Worm (Caenorhabditis elegans) whole organism, young adult: ENCODE results near the gene gcy-1.

Experiments used
- B0035.1 ChIP-seq: sonication (generic microtip); optimal IDR thresholded peaks from 2 replicates; lab custom pipeline; 2016; ENCODE audit warnings: missing genetic modification characterization, mild to moderate bottlenecking, missing compliant biosample characterization, missing genotype, missing genetic modification reagents
- B0261.1 ChIP-seq: sonication (generic microtip); optimal IDR thresholded peaks from 2 replicates; lab custom pipeline; 2016; ENCODE audit warnings: mild to moderate bottlenecking, missing genetic modification characterization, moderate library complexity, missing compliant biosample characterization
- C06A6.2 ChIP-seq: fragments of 200-800 bp; sonication (Bioruptor generic); conservative IDR thresholded peaks from 2 replicates; pipeline ENCODE4 v1.3.6; 2022; ENCODE audit warnings: missing genetic modification characterization, missing compliant biosample characterization
- F22D6.2 ChIP-seq: sonication (generic microtip); optimal IDR thresholded peaks from 2 replicates; lab custom pipeline; 2016; ENCODE audit warnings: mild to moderate bottlenecking, missing genetic modification characterization, missing compliant biosample characterization
- F49E8.2 ChIP-seq: sonication (generic microtip); optimal IDR thresholded peaks from 3 replicates; lab custom pipeline; 2017; ENCODE audit warnings: missing genetic modification characterization, mild to moderate bottlenecking, missing compliant biosample characterization, antibody characterized with exemption, moderate library complexity; ENCODE audit not compliant: insufficient read depth
- F52B5.7 ChIP-seq: sonication (generic microtip); optimal IDR thresholded peaks from 2 replicates; lab custom pipeline; 2016; ENCODE audit warnings: mild to moderate bottlenecking, missing genetic modification characterization, missing compliant biosample characterization
- K11D2.4 ChIP-seq: fragments of 200-800 bp; sonication (Bioruptor generic); IDR thresholded peaks from 2 replicates; pipeline ENCODE4 v1.3.6; 2022; ENCODE audit warnings: missing genetic modification reagents, missing genetic modification characterization, missing compliant biosample characterization
- T26A5.8 ChIP-seq: sonication (generic microtip); optimal IDR thresholded peaks from 2 replicates; lab custom pipeline; 2016; ENCODE audit warnings: missing genetic modification characterization, missing compliant biosample characterization
- Y53F4B.3 ChIP-seq: fragments of 200-800 bp; sonication (Bioruptor generic); IDR thresholded peaks from 2 replicates; pipeline ENCODE4 v1.3.6; 2022; ENCODE audit warnings: missing genetic modification reagents, missing genetic modification characterization, missing compliant biosample characterization
- Y53G8AR.9 ChIP-seq: fragments of 200-800 bp; sonication (Bioruptor generic); conservative IDR thresholded peaks from 2 replicates; pipeline ENCODE4 v1.3.6; 2022; ENCODE audit warnings: missing genetic modification reagents, missing genetic modification characterization, missing compliant biosample characterization
- ZK185.1 ChIP-seq: sonication (generic microtip); optimal IDR thresholded peaks from 2 replicates; lab custom pipeline; 2016; ENCODE audit warnings: mild to moderate bottlenecking, missing genetic modification characterization, missing compliant biosample characterization; ENCODE audit not compliant: poor library complexity, severe bottlenecking
- akir-1 ChIP-seq: fragments of 200-800 bp; sonication (Bioruptor generic); optimal IDR thresholded peaks from 2 replicates; lab custom pipeline; 2018; ENCODE audit warnings: mild to moderate bottlenecking, missing genetic modification characterization, moderate library complexity, missing compliant biosample characterization
- aptf-2 ChIP-seq: fragments of 200-800 bp; sonication (Bioruptor generic); conservative IDR thresholded peaks from 2 replicates; pipeline ENCODE4 v1.3.6; 2022; ENCODE audit warnings: missing genetic modification reagents, missing genetic modification characterization, missing compliant biosample characterization
- attf-3 ChIP-seq: fragments of 200-800 bp; sonication (Bioruptor generic); conservative IDR thresholded peaks from 2 replicates; pipeline ENCODE4 v1.3.6; 2022; ENCODE audit warnings: missing genetic modification reagents, missing genetic modification characterization, missing compliant biosample characterization
- bed-2 ChIP-seq: fragments of 200-800 bp; sonication (Bioruptor generic); IDR thresholded peaks from 2 replicates; pipeline ENCODE4 v1.3.6; 2022; ENCODE audit warnings: missing genetic modification reagents, missing genetic modification characterization, missing compliant biosample characterization
- ccch-3 ChIP-seq: fragments of 200-800 bp; sonication (Bioruptor generic); optimal IDR thresholded peaks from 2 replicates; lab custom pipeline; 2018; ENCODE audit warnings: mild to moderate bottlenecking, missing genetic modification characterization, missing compliant biosample characterization
- ceh-40 ChIP-seq: fragments of 200-800 bp; sonication (Bioruptor generic); IDR thresholded peaks from 2 replicates; pipeline ENCODE4 v1.3.6; 2022; ENCODE audit warnings: missing genetic modification characterization, missing compliant biosample characterization
- dox-1 ChIP-seq: fragments of 200-800 bp; sonication (Bioruptor generic); IDR thresholded peaks from 2 replicates; pipeline ENCODE4 v1.3.6; 2022; ENCODE audit warnings: missing genetic modification reagents, missing genetic modification characterization, missing compliant biosample characterization
- dpff-1 ChIP-seq: sonication (generic microtip); optimal IDR thresholded peaks from 2 replicates; lab custom pipeline; 2017; ENCODE audit warnings: mild to moderate bottlenecking, missing genetic modification characterization, missing compliant biosample characterization
- dpl-1 ChIP-seq: fragments of 150-350 bp; optimal IDR thresholded peaks from 2 replicates; lab custom pipeline; 2014; ENCODE audit warnings: missing biosample characterization, missing genetic modification reagents, missing genetic modification characterization
- efl-1 ChIP-seq: fragments of 150-350 bp; optimal IDR thresholded peaks from 2 replicates; lab custom pipeline; 2014; ENCODE audit warnings: missing biosample characterization, missing genetic modification reagents, missing genetic modification characterization
- egrh-3 ChIP-seq: fragments of 200-800 bp; sonication (Bioruptor generic); IDR thresholded peaks from 2 replicates; pipeline ENCODE4 v1.3.6; 2022; ENCODE audit warnings: missing genetic modification reagents, missing genetic modification characterization, missing compliant biosample characterization
- fkh-3 ChIP-seq: sonication (generic microtip); optimal IDR thresholded peaks from 2 replicates; lab custom pipeline; 2016; ENCODE audit warnings: mild to moderate bottlenecking, missing genetic modification characterization, missing compliant biosample characterization
- hmg-1.2 ChIP-seq: fragments of 200-800 bp; sonication (Bioruptor generic); IDR thresholded peaks from 2 replicates; pipeline ENCODE4 v1.3.6; 2022; ENCODE audit warnings: missing genetic modification reagents, missing genetic modification characterization, missing compliant biosample characterization
- hsf-1 ChIP-seq: fragments of 200-800 bp; sonication (Bioruptor generic); IDR thresholded peaks from 2 replicates; pipeline ENCODE4 v1.3.6; 2022; ENCODE audit warnings: missing genetic modification reagents, missing genetic modification characterization, missing compliant biosample characterization
- lin-40 ChIP-seq: sonication (generic microtip); optimal IDR thresholded peaks from 2 replicates; lab custom pipeline; 2016; ENCODE audit warnings: missing genetic modification characterization, mild to moderate bottlenecking, missing compliant biosample characterization, missing genotype, missing genetic modification reagents
- lsl-1 ChIP-seq: fragments of 200-800 bp; sonication (Bioruptor generic); optimal IDR thresholded peaks from 2 replicates; lab custom pipeline; 2018; ENCODE audit warnings: mild to moderate bottlenecking, missing genetic modification characterization, moderate library complexity, missing compliant biosample characterization
- lsy-27 ChIP-seq: sonication (generic microtip); optimal IDR thresholded peaks from 2 replicates; lab custom pipeline; 2017; ENCODE audit warnings: missing genetic modification characterization, mild to moderate bottlenecking, missing compliant biosample characterization, antibody characterized with exemption, missing genotype, borderline replicate concordance; ENCODE audit not compliant: insufficient read depth
- madf-10 ChIP-seq: sonication (generic microtip); optimal IDR thresholded peaks from 2 replicates; lab custom pipeline; 2016; ENCODE audit warnings: mild to moderate bottlenecking, missing genetic modification characterization, missing compliant biosample characterization
- madf-3 ChIP-seq: fragments of 200-800 bp; sonication (Bioruptor generic); IDR thresholded peaks from 2 replicates; pipeline ENCODE4 v1.3.6; 2022; ENCODE audit warnings: missing genetic modification reagents, missing genetic modification characterization, missing compliant biosample characterization
- madf-8 ChIP-seq: fragments of 200-800 bp; sonication (Bioruptor generic); conservative IDR thresholded peaks from 2 replicates; pipeline ENCODE4 v1.3.6; 2022; ENCODE audit warnings: missing genetic modification reagents, missing genetic modification characterization, missing compliant biosample characterization
- mes-4 ChIP-seq: sonication (generic microtip); optimal IDR thresholded peaks from 2 replicates; lab custom pipeline; 2016; ENCODE audit warnings: missing genotype, missing genetic modification characterization, missing compliant biosample characterization
- nfya-2 ChIP-seq: fragments of 200-800 bp; sonication (Bioruptor generic); IDR thresholded peaks from 2 replicates; pipeline ENCODE4 v1.3.6; 2022; ENCODE audit warnings: missing genetic modification reagents, missing genetic modification characterization, missing compliant biosample characterization
- nhr-27 ChIP-seq: fragments of 200-800 bp; sonication (Bioruptor generic); optimal IDR thresholded peaks from 2 replicates; lab custom pipeline; 2018; ENCODE audit warnings: mild to moderate bottlenecking, missing genetic modification characterization, moderate library complexity, missing compliant biosample characterization
- nhr-80 ChIP-seq: sonication (generic microtip); optimal IDR thresholded peaks from 2 replicates; lab custom pipeline; 2016; ENCODE audit warnings: missing genetic modification characterization, missing compliant biosample characterization
- rpc-1 ChIP-seq, 2 experiments: fragments of 150-350 bp in 1 of 2; sonication (generic microtip) in 1 of 2; optimal IDR thresholded peaks; 2 replicates each; lab custom pipeline; 2014 to 2018; ENCODE audit warnings: missing biosample characterization in 1 of 2, missing genetic modification characterization in 1 of 2, missing genetic modification reagents in 1 of 2, missing genotype in 1 of 2
- tbx-9 ChIP-seq: sonication (generic microtip); optimal IDR thresholded peaks from 2 replicates; lab custom pipeline; 2016; ENCODE audit warnings: borderline replicate concordance, missing genetic modification characterization, inconsistent platforms, missing compliant biosample characterization
- ztf-18 ChIP-seq: sonication (generic microtip); optimal IDR thresholded peaks from 2 replicates; lab custom pipeline; 2016; ENCODE audit warnings: missing genotype, mild to moderate bottlenecking, missing genetic modification characterization, missing compliant biosample characterization
- ztf-28 ChIP-seq: fragments of 200-800 bp; sonication (Bioruptor generic); IDR thresholded peaks from 2 replicates; pipeline ENCODE4 v1.3.6; 2022; ENCODE audit warnings: missing genetic modification reagents, missing genetic modification characterization, missing compliant biosample characterization
- ztf-3 ChIP-seq: fragments of 200-800 bp; sonication (Bioruptor generic); optimal IDR thresholded peaks from 2 replicates; lab custom pipeline; 2018; ENCODE audit warnings: mild to moderate bottlenecking, missing genetic modification characterization, missing compliant biosample characterization

The gcy-1 gene

DNA sequence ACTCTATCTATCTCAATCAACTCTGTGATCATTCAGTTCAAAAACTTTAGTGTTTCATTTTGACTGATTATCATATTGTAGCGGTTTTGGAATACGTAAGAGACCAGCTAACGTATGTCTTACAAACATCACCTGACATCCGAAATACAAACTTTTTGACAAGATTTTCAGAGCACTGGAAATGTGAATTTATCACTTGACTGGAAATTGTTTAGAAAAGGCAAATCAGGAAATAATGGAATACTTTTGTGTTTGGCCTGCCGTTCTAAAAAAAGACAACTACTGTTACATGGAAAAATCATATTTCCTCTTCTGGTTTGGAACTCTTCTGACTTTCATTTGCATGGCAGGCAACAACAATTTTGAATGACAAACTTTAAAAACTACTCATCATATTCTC is 34.8 kb upstream of the gcy-1 start, which contains the start of gene F35H8.12:
Gene F35H8.12, plus strand, starts transcription at position 301 of the 400 bp plus-strand sequence.
- TF ChIP-seq hmg-1.2 (GFP tag; lab: Robert Waterston, UW) (no peak), hsf-1 (GFP tag; lab: Robert Waterston, UW) (no peak), T26A5.8 (tag; lab: Kevin White, UChicago) (no peak), bed-2 (GFP tag; lab: Robert Waterston, UW) (no peak), B0261.1 (tag; lab: Kevin White, UChicago) (no peak), ztf-3 (GFP tag; lab: Kevin White, UChicago) (no peak), K11D2.4 (GFP tag; lab: Robert Waterston, UW) (no peak), lsl-1 (GFP tag; lab: Kevin White, UChicago) (no peak), madf-3 (no peak)

- no peak for TF ChIP-seq Y53G8AR.9 (GFP tag; lab: Robert Waterston, UW)
- no peak for TF ChIP-seq dpff-1 (tag; lab: Kevin White, UChicago)
- TF ChIP-seq T26A5.8 (tag; lab: Kevin White, UChicago) = no peak
- no peak for TF ChIP-seq attf-3 (GFP tag; lab: Robert Waterston, UW)
- TF ChIP-seq ztf-28 = no peak
- no peak for TF ChIP-seq ztf-3 (GFP tag; lab: Kevin White, UChicago)
- no peak for TF ChIP-seq efl-1 (GFP tag; lab: Kevin White, UChicago)
- TF ChIP-seq madf-10 (tag; lab: Kevin White, UChicago) = no peak
- no peak for TF ChIP-seq dpl-1 (GFP tag; lab: Kevin White, UChicago)
- no peak for TF ChIP-seq tbx-9 (tag; lab: Kevin White, UChicago)
- TF ChIP-seq F52B5.7 (tag; lab: Kevin White, UChicago) = no peak
- TF ChIP-seq ZK185.1 (tag; lab: Kevin White, UChicago) = no peak
- no peak for TF ChIP-seq F49E8.2
- no peak for TF ChIP-seq B0035.1
- TF ChIP-seq dox-1 (GFP tag; lab: Robert Waterston, UW) = no peak
- no peak for TF ChIP-seq lin-40 (tag; lab: Kevin White, UChicago)
- no peak for TF ChIP-seq ceh-40 (GFP tag; lab: Robert Waterston, UW)
- no peak for TF ChIP-seq nhr-27 (tag; lab: Kevin White, UChicago)
- TF ChIP-seq Y53F4B.3 (GFP tag; lab: Robert Waterston, UW) = no peak
Measured at ce11 chrII:9550718-9551117, 34.0 kb upstream of the gcy-1 start, which contains the start of gene sra-6. sra-6 (minus strand) TSS chrII:9550818.

DNA sequence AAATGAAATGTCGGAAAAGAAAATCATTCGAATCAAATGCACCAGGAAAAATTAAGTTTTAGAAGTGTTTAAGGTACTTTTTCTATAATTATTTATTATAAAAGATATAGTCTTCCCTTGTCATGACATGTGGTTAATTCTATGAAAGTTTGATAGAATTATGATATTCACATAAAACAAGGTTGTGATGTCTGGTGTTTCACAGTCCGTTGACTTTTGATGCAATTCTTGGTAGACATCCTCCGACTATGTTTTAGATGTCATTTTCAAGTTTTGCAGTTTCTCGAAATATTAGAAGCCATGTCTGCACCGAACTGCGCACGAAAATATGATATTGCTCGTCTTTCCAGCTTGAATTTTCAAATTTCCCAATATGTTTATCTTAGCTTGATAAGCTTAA is 27.6 kb upstream of the gcy-1 start, which contains the start of gene sra-7:
Gene sra-7, plus strand, starts transcription at position 301 of the 400 bp plus-strand sequence.
- TF ChIP-seq fkh-3 (tag; lab: Kevin White, UChicago) = no peak
- no peak for TF ChIP-seq F22D6.2 (tag; lab: Kevin White, UChicago)

DNA sequence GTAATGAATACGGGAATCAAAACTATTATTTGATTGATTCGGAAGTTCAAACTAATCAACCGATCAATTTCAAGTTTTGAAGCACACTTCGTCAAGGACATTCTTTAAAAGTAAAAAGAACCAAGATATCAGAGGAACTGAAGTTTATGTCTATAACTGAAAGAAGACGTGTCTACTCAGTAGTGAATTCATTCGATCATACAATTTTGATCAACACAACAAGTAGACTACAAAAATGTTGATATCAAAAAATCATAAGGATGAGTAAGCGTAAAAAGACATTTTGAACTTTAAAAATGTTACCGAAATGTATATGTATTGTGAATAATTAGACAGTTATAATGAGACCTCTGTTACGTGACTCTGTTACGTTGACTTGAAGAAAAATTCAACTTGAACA is 26.0 kb upstream of the gcy-1 start, which contains the start of gene sra-4:
Gene sra-4, minus strand, starts transcription at position 101 of the 400 bp plus-strand sequence.
- TF ChIP-seq hsf-1 (GFP tag; lab: Robert Waterston, UW) (no peak), aptf-2 (GFP tag; lab: Robert Waterston, UW) (no peak), egrh-3 (GFP tag; lab: Robert Waterston, UW) (no peak), ccch-3 (GFP tag; lab: Kevin White, UChicago) (no peak), lsy-27 (tag; lab: Kevin White, UChicago) (no peak), rpc-1 (optimal IDR thresholded peaks at IDR 0.05; lab: Kevin White, UChicago) (no peak), rpc-1 (tag; optimal IDR thresholded peaks at IDR 0.05; lab: Kevin White, UChicago) (no peak), mes-4 (tag; lab: Kevin White, UChicago) (no peak), F22D6.2 (tag; lab: Kevin White, UChicago) (no peak), nhr-80 (tag; lab: Kevin White, UChicago) (no peak), attf-3 (GFP tag; lab: Robert Waterston, UW) (no peak), ZK185.1 (tag; lab: Kevin White, UChicago) (no peak), akir-1 (GFP tag; lab: Kevin White, UChicago) (no peak), ztf-18 (no peak), C06A6.2 (GFP tag; lab: Robert Waterston, UW) (no peak), hmg-1.2 (GFP tag; lab: Robert Waterston, UW) (no peak), nfya-2 (GFP tag; lab: Robert Waterston, UW) (no peak), madf-8 (GFP tag; lab: Robert Waterston, UW) (no peak)
